Fruit fly (Drosophila melanogaster): Measurements from ENCODE around the gene Der-1.

The Der-1 gene

dm6 chr2L:2013057-2013456, 39.3 kb downstream of the Der-1 start (continued):
- TF ChIP-seq bbx (GFP tag; IDR thresholded peaks at IDR 0.05; ENCODE audit: partially characterized antibody) (peak; percentile 68; the same call in 1 of the 2 replicates), onecut (GFP tag; IDR thresholded peaks at IDR 0.05) (no peak), br (optimal IDR thresholded peaks at IDR 0.05) (no peak), cad (GFP tag; optimal IDR thresholded peaks at IDR 0.05) (no peak), wek (GFP tag; optimal IDR thresholded peaks at IDR 0.05) (no peak), Hr51 (GFP tag; optimal IDR thresholded peaks at IDR 0.05) (no peak), CG18619 (GFP tag; optimal IDR thresholded peaks at IDR 0.05) (no peak), CG3726 (GFP tag; IDR thresholded peaks at IDR 0.05) (no peak), tna (GFP tag; IDR thresholded peaks at IDR 0.05; ENCODE audit: partially characterized antibody) (0 out of 2 replicates have a peak, but pooled peaks have one; percentile 7), TFAM (GFP tag; optimal IDR thresholded peaks at IDR 0.05) (no peak), CG13296 (GFP tag; optimal IDR thresholded peaks at IDR 0.05) (no peak), cato (GFP tag; optimal IDR thresholded peaks at IDR 0.05; ENCODE audit: borderline replicate concordance) (no peak), zfh1 (GFP tag; IDR thresholded peaks at IDR 0.05) (no peak), CG10979 (tag; optimal IDR thresholded peaks at IDR 0.05) (no peak), Spps (tag; optimal IDR thresholded peaks at IDR 0.05) (no peak), salm (tag; optimal IDR thresholded peaks at IDR 0.05) (no peak), shn (GFP tag; optimal IDR thresholded peaks at IDR 0.05) (no peak), CG6765 (GFP tag; optimal IDR thresholded peaks at IDR 0.05) (no peak), fd3F (GFP tag; optimal IDR thresholded peaks at IDR 0.05) (no peak), pho (GFP tag; optimal IDR thresholded peaks at IDR 0.05) (no peak), CG4730 (GFP tag; IDR thresholded peaks at IDR 0.05) (no peak), CTCF (GFP tag; optimal IDR thresholded peaks at IDR 0.05) (no peak), CG7556 (GFP tag; optimal IDR thresholded peaks at IDR 0.05) (no peak), sens-2 (GFP tag; IDR thresholded peaks at IDR 0.05) (no peak), Nf-YA (GFP tag; IDR thresholded peaks at IDR 0.05) (no peak), hbn (GFP tag; IDR thresholded peaks at IDR 0.05; ENCODE audit: partially characterized antibody) (no peak), CG1832 (GFP tag; optimal IDR thresholded peaks at IDR 0.05) (no peak), Stat92E (GFP tag; optimal IDR thresholded peaks at IDR 0.05) (no peak), Lpt (GFP tag; optimal IDR thresholded peaks at IDR 0.05) (no peak), CG12744 (GFP tag; optimal IDR thresholded peaks at IDR 0.05) (no peak), CG34422 (GFP tag; IDR thresholded peaks at IDR 0.05) (no peak), Lhr (GFP tag; optimal IDR thresholded peaks at IDR 0.05) (no peak), CG11093 (GFP tag; IDR thresholded peaks at IDR 0.05) (no peak), CG31388 (GFP tag; optimal IDR thresholded peaks at IDR 0.05) (no peak), scrt (GFP tag; optimal IDR thresholded peaks at IDR 0.05) (no peak), tin (GFP tag; optimal IDR thresholded peaks at IDR 0.05) (no peak), Bgb (GFP tag; IDR thresholded peaks at IDR 0.05; ENCODE audit: partially characterized antibody) (peak; percentile 56; the same call in 1 of the 2 replicates), vvl (GFP tag; IDR thresholded peaks at IDR 0.05) (peak; percentile 8; the same call in 1 of the 2 replicates), CG2129 (GFP tag; IDR thresholded peaks at IDR 0.05; ENCODE audit: partially characterized antibody) (no peak), jigr1 (GFP tag; IDR thresholded peaks at IDR 0.05) (no peak), amos (GFP tag; IDR thresholded peaks at IDR 0.05; ENCODE audit: partially characterized antibody) (peak; percentile 78; the same call in 1 of the 2 replicates), az2 (GFP tag; optimal IDR thresholded peaks at IDR 0.05) (no peak), Taf1 (GFP tag; IDR thresholded peaks at IDR 0.05) (no peak), CG11398 (GFP tag; optimal IDR thresholded peaks at IDR 0.05) (no peak), MESR4 (GFP tag; optimal IDR thresholded peaks at IDR 0.05) (no peak), Fer1 (GFP tag; optimal IDR thresholded peaks at IDR 0.05) (no peak), trh (GFP tag; optimal IDR thresholded peaks at IDR 0.05) (no peak), CG32767 (GFP tag; IDR thresholded peaks at IDR 0.05) (no peak), C15 (GFP tag; IDR thresholded peaks at IDR 0.05) (no peak), CG10366 (GFP tag; IDR thresholded peaks at IDR 0.05) (no peak), CG4707 (GFP tag; optimal IDR thresholded peaks at IDR 0.05) (no peak), sna (GFP tag; IDR thresholded peaks at IDR 0.05; ENCODE audit: partially characterized antibody) (peak; percentile 26; the same call in 1 of the 2 replicates)

All from whole organism, embryonic.